Worm (Caenorhabditis elegans) whole organism, L2 larva: ENCODE results near the gene srg-38.
A peak's percentile ranks its signal among the peaks of the same experiment; 100 is the strongest.

Source experiments
- C34F6.9 ChIP-seq: fragments of 150-350 bp; optimal IDR thresholded peaks from 2 replicates; lab custom pipeline; 2014; ENCODE audit warnings: missing biosample characterization, missing genetic modification characterization
- F13H6.1 ChIP-seq: sonication (generic microtip); optimal IDR thresholded peaks from 2 replicates; lab custom pipeline; 2016; ENCODE audit warnings: missing genetic modification characterization, missing compliant biosample characterization
- R02D3.7 ChIP-seq: fragments of 150-350 bp; optimal IDR thresholded peaks from 2 replicates; lab custom pipeline; 2014; ENCODE audit warnings: missing biosample characterization, missing genetic modification characterization
- ZK546.5 ChIP-seq: sonication (generic microtip); optimal IDR thresholded peaks from 2 replicates; lab custom pipeline; 2017; ENCODE audit warnings: missing biosample characterization, missing genetic modification characterization
- alr-1 ChIP-seq: fragments of 150-350 bp; optimal IDR thresholded peaks from 2 replicates; lab custom pipeline; 2014; ENCODE audit warnings: missing biosample characterization, missing genetic modification characterization
- aly-2 ChIP-seq: fragments of 150-350 bp; optimal IDR thresholded peaks from 2 replicates; lab custom pipeline; 2014; ENCODE audit warnings: missing biosample characterization, missing genetic modification characterization
- blmp-1 ChIP-seq: sonication (generic microtip); optimal IDR thresholded peaks from 2 replicates; lab custom pipeline; 2017; ENCODE audit warnings: missing genetic modification characterization, mild to moderate bottlenecking, missing compliant biosample characterization, antibody characterized with exemption, moderate library complexity; ENCODE audit not compliant: insufficient read depth
- ceh-16 ChIP-seq: fragments of 150-350 bp; optimal IDR thresholded peaks from 2 replicates; lab custom pipeline; 2014; ENCODE audit warnings: missing biosample characterization, missing genetic modification characterization
- ceh-82 ChIP-seq: fragments of 150-350 bp; optimal IDR thresholded peaks from 2 replicates; lab custom pipeline; 2014; ENCODE audit warnings: missing biosample characterization, missing genetic modification characterization
- crh-2 ChIP-seq: sonication (generic microtip); optimal IDR thresholded peaks from 2 replicates; lab custom pipeline; 2017; ENCODE audit warnings: missing biosample characterization, missing genetic modification characterization
- dmd-4 ChIP-seq: sonication (generic microtip); optimal IDR thresholded peaks from 2 replicates; lab custom pipeline; 2017; ENCODE audit warnings: missing biosample characterization, missing genetic modification characterization
- egl-27 ChIP-seq: sonication (generic microtip); optimal IDR thresholded peaks from 3 replicates; lab custom pipeline; 2017; ENCODE audit warnings: missing biosample characterization, missing genetic modification reagents, missing genetic modification characterization
- elt-3 ChIP-seq: sonication (generic microtip); optimal IDR thresholded peaks from 2 replicates; lab custom pipeline; 2017; ENCODE audit warnings: missing biosample characterization, missing genetic modification characterization
- fos-1 ChIP-seq: fragments of 150-350 bp; optimal IDR thresholded peaks from 2 replicates; lab custom pipeline; 2014; ENCODE audit warnings: missing biosample characterization, missing genetic modification characterization
- gmeb-1 ChIP-seq: fragments of 150-350 bp; optimal IDR thresholded peaks from 2 replicates; lab custom pipeline; 2014; ENCODE audit warnings: missing biosample characterization, missing genetic modification characterization
- lin-11 ChIP-seq: fragments of 150-350 bp; sonication (generic microtip); optimal IDR thresholded peaks from 2 replicates; lab custom pipeline; 2014; ENCODE audit warnings: missing biosample characterization, missing genetic modification characterization, inconsistent platforms, mixed read lengths
- lin-13 ChIP-seq: fragments of 150-350 bp; optimal IDR thresholded peaks from 2 replicates; lab custom pipeline; 2014; ENCODE audit warnings: missing biosample characterization, missing genetic modification reagents, missing genetic modification characterization
- lin-39 ChIP-seq: fragments of 150-350 bp; optimal IDR thresholded peaks from 2 replicates; lab custom pipeline; 2014; ENCODE audit warnings: missing biosample characterization, missing genetic modification reagents, missing genetic modification characterization
- lsy-2 ChIP-seq, 2 experiments: fragments of 150-350 bp in 1 of 2; sonication (generic microtip) in 1 of 2; optimal IDR thresholded peaks; 2 replicates each; lab custom pipeline; 2014 to 2017; ENCODE audit warnings: missing biosample characterization in 2 of 2, missing genetic modification characterization in 2 of 2
- mab-5 ChIP-seq: fragments of 150-350 bp; optimal IDR thresholded peaks from 2 replicates; lab custom pipeline; 2014; ENCODE audit warnings: missing biosample characterization, missing genetic modification characterization
- mbf-1 ChIP-seq: sonication (generic microtip); optimal IDR thresholded peaks from 2 replicates; lab custom pipeline; 2017; ENCODE audit warnings: missing biosample characterization, missing genetic modification characterization
- mdl-1 ChIP-seq, 2 experiments: fragments of 150-350 bp in 1 of 2; sonication (generic microtip) in 1 of 2; optimal IDR thresholded peaks; 2 replicates each; lab custom pipeline; 2017; ENCODE audit warnings: missing biosample characterization in 2 of 2, missing genetic modification characterization in 2 of 2
- nhr-10 ChIP-seq: sonication (generic microtip); optimal IDR thresholded peaks from 2 replicates; lab custom pipeline; 2017; ENCODE audit warnings: missing biosample characterization, missing genetic modification characterization
- nhr-11 ChIP-seq: fragments of 150-350 bp; optimal IDR thresholded peaks from 2 replicates; lab custom pipeline; 2014; ENCODE audit warnings: missing biosample characterization, missing genetic modification characterization
- nhr-129 ChIP-seq: fragments of 150-350 bp; optimal IDR thresholded peaks from 2 replicates; lab custom pipeline; 2014; ENCODE audit warnings: missing biosample characterization, missing genetic modification characterization
- nhr-21 ChIP-seq: fragments of 150-350 bp; optimal IDR thresholded peaks from 2 replicates; lab custom pipeline; 2014; ENCODE audit warnings: missing biosample characterization, missing genetic modification characterization
- nhr-23 ChIP-seq: fragments of 150-350 bp; optimal IDR thresholded peaks from 2 replicates; lab custom pipeline; 2014; ENCODE audit warnings: missing biosample characterization, missing genetic modification reagents, missing genetic modification characterization
- nhr-237 ChIP-seq: fragments of 150-350 bp; optimal IDR thresholded peaks from 2 replicates; lab custom pipeline; 2014; ENCODE audit warnings: missing biosample characterization, missing genetic modification characterization
- nhr-25 ChIP-seq: fragments of 150-350 bp; sonication (generic microtip); optimal IDR thresholded peaks from 3 replicates; lab custom pipeline; 2014; ENCODE audit warnings: missing biosample characterization, missing genetic modification characterization
- nhr-6 ChIP-seq: fragments of 150-350 bp; optimal IDR thresholded peaks from 2 replicates; lab custom pipeline; 2014; ENCODE audit warnings: missing biosample characterization, missing genetic modification characterization
- nhr-77 ChIP-seq: fragments of 150-350 bp; optimal IDR thresholded peaks from 2 replicates; lab custom pipeline; 2014; ENCODE audit warnings: missing biosample characterization, missing genetic modification characterization
- peb-1 ChIP-seq: fragments of 150-350 bp; optimal IDR thresholded peaks from 2 replicates; lab custom pipeline; 2014; ENCODE audit warnings: missing biosample characterization, missing genetic modification characterization
- sem-4 ChIP-seq: fragments of 150-350 bp; optimal IDR thresholded peaks from 2 replicates; lab custom pipeline; 2014; ENCODE audit warnings: missing biosample characterization, missing genetic modification reagents, missing genetic modification characterization
- skn-1 ChIP-seq: sonication (generic microtip); optimal IDR thresholded peaks from 2 replicates; lab custom pipeline; 2017; ENCODE audit warnings: missing biosample characterization, missing genetic modification characterization
- sma-3 ChIP-seq: sonication (generic microtip); optimal IDR thresholded peaks from 2 replicates; lab custom pipeline; 2016; ENCODE audit warnings: missing genetic modification reagents, missing genetic modification characterization, missing compliant biosample characterization
- sma-9 ChIP-seq, 2 experiments: fragments of 150-350 bp in 1 of 2; sonication (generic microtip) in 1 of 2; optimal IDR thresholded peaks; 2 replicates each; lab custom pipeline; 2014 to 2016; ENCODE audit warnings: missing genetic modification characterization in 2 of 2, mild to moderate bottlenecking in 1 of 2, missing biosample characterization in 1 of 2, missing compliant biosample characterization in 1 of 2, missing genetic modification reagents in 1 of 2, moderate library complexity in 1 of 2
- snpc-4 ChIP-seq: fragments of 150-350 bp; optimal IDR thresholded peaks from 2 replicates; lab custom pipeline; 2014; ENCODE audit warnings: missing biosample characterization, missing genetic modification characterization
- unc-39 ChIP-seq: fragments of 150-350 bp; optimal IDR thresholded peaks from 2 replicates; lab custom pipeline; 2014; ENCODE audit warnings: missing biosample characterization, missing genetic modification characterization
- unc-55 ChIP-seq: fragments of 150-350 bp; sonication (generic microtip); optimal IDR thresholded peaks from 3 replicates; lab custom pipeline; 2014; ENCODE audit warnings: missing biosample characterization, missing genetic modification reagents, missing genetic modification characterization
- unc-62 ChIP-seq: fragments of 150-350 bp; optimal IDR thresholded peaks from 2 replicates; lab custom pipeline; 2014; ENCODE audit warnings: missing biosample characterization, missing genetic modification reagents, missing genetic modification characterization
- ztf-11 ChIP-seq: sonication (generic microtip); optimal IDR thresholded peaks from 2 replicates; lab custom pipeline; 2017; ENCODE audit warnings: missing biosample characterization, missing genetic modification characterization

srg-38 gene

ce11 chrV:11144694-11145093 is 10.8 kb downstream of the srg-38 start, which contains the start of gene C06H2.7:
Gene C06H2.7 (minus strand): TSS chrV:11144794.
- TF ChIP-seq nhr-129 (tag; lab: Kevin White, UChicago) = no peak
- TF ChIP-seq alr-1 = no peak
- no peak for TF ChIP-seq ceh-82 (tag; lab: Kevin White, UChicago)

ce11 chrV:11141179-11141578 is 14.3 kb downstream of the srg-38 start, which contains the start of gene folt-1:
Gene folt-1 (plus strand): TSS chrV:11141479.
- no peak for TF ChIP-seq F13H6.1 (tag; lab: Kevin White, UChicago)
- no peak for TF ChIP-seq sma-9 (GFP tag; optimal IDR thresholded peaks at IDR 0.05; lab: Kevin White, UChicago)
- TF ChIP-seq sma-9 (tag; optimal IDR thresholded peaks at IDR 0.05; lab: Kevin White, UChicago) = no peak
- no peak for TF ChIP-seq unc-39
- no peak for TF ChIP-seq dmd-4 (tag; lab: Kevin White, UChicago)

ce11 chrV:11140326-11140725 is 15.1 kb downstream of the srg-38 start:
- TF ChIP-seq nhr-237 (tag; lab: Kevin White, UChicago) = no peak
- no peak for TF ChIP-seq nhr-11
- no peak for TF ChIP-seq peb-1 (tag; lab: Kevin White, UChicago)
- no peak for TF ChIP-seq nhr-6 (tag; lab: Kevin White, UChicago)
- no peak for TF ChIP-seq ceh-82 (tag; lab: Kevin White, UChicago)
- no peak for TF ChIP-seq sma-3 (GFP tag; lab: Kevin White, UChicago)
- no peak for TF ChIP-seq mab-5
- no peak for TF ChIP-seq nhr-77 (tag; lab: Kevin White, UChicago)
- TF ChIP-seq lin-11 (tag; lab: Kevin White, UChicago) = no peak
- peak; percentile 37 for TF ChIP-seq fos-1 (tag; lab: Kevin White, UChicago)
- no peak for TF ChIP-seq aly-2 (tag; lab: Kevin White, UChicago)
- TF ChIP-seq elt-3 = no peak
- peak; percentile 53 for TF ChIP-seq F13H6.1 (tag; lab: Kevin White, UChicago)
- no peak for TF ChIP-seq skn-1
- no peak for TF ChIP-seq blmp-1 (tag; lab: Kevin White, UChicago)
- no peak for TF ChIP-seq nhr-25
- no peak for TF ChIP-seq snpc-4 (tag; lab: Kevin White, UChicago)
- TF ChIP-seq nhr-21 (tag; lab: Kevin White, UChicago) = no peak
- no peak for TF ChIP-seq lin-39 (tag; lab: Kevin White, UChicago)
- TF ChIP-seq gmeb-1 (tag; lab: Kevin White, UChicago) = no peak
- TF ChIP-seq sem-4 (tag; lab: Kevin White, UChicago) = no peak
- peak; percentile 38 for TF ChIP-seq unc-55 (GFP tag; lab: Kevin White, UChicago)
- no peak for TF ChIP-seq egl-27 (tag; lab: Kevin White, UChicago)
- TF ChIP-seq lin-13 (GFP tag; lab: Kevin White, UChicago) = no peak
- TF ChIP-seq ceh-16 = no peak
- TF ChIP-seq unc-62 (GFP tag; lab: Kevin White, UChicago) = no peak
- peak; percentile 4 for TF ChIP-seq C34F6.9 (tag; lab: Kevin White, UChicago)
- no peak for TF ChIP-seq crh-2 (tag; lab: Kevin White, UChicago)
- TF ChIP-seq nhr-129 (tag; lab: Kevin White, UChicago) = peak; percentile 65
- no peak for TF ChIP-seq R02D3.7
- TF ChIP-seq sma-9 (GFP tag; optimal IDR thresholded peaks at IDR 0.05; lab: Kevin White, UChicago) = peak; percentile 66
- no peak for TF ChIP-seq sma-9 (tag; optimal IDR thresholded peaks at IDR 0.05; lab: Kevin White, UChicago)
- no peak for TF ChIP-seq ztf-11 (tag; lab: Kevin White, UChicago)
- TF ChIP-seq lsy-2 (tag; optimal IDR thresholded peaks at IDR 0.05; lab: Kevin White, UChicago) = peak in 1 of 2 experiments; percentile 27

DNA sequence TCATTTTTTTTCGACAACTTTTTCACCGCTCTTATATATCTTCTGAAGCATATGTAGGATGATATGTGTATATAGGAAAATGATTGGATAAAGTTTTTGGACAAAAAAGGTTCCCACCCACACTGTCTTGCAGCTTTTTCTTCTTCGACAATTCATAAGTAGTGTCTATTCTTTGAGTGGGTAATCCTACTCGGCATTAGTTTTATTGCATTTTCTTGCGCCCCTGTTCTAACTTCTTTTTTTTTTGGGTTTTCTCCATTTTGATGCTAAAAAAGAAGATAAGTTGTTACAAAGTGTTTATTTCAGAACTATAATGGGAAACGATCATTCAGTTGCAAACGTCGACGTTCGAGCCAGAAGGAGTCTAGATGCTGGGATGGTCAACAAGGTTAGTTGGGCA is 21.2 kb downstream of the srg-38 start, which contains the start of gene glb-3:
glb-3 (plus strand) TSS at position 301 of the 400 bp plus-strand sequence.
- TF ChIP-seq mdl-1 (tag; optimal IDR thresholded peaks at IDR 0.05; lab: Kevin White, UChicago) (no peak), ceh-16 (no peak), R02D3.7 (no peak), lsy-2 (tag; optimal IDR thresholded peaks at IDR 0.05; lab: Kevin White, UChicago) (no peak), lin-39 (tag; lab: Kevin White, UChicago) (no peak), nhr-10 (tag; lab: Kevin White, UChicago) (no peak), ZK546.5 (no peak), nhr-23 (tag; lab: Kevin White, UChicago) (no peak), mbf-1 (tag; lab: Kevin White, UChicago) (no peak), dmd-4 (tag; lab: Kevin White, UChicago) (no peak), aly-2 (tag; lab: Kevin White, UChicago) (no peak), sma-3 (GFP tag; lab: Kevin White, UChicago) (no peak)
- TF ChIP-seq, all 48 proteins: peak for 0
